Worm (Caenorhabditis elegans): ENCODE data around the gene dnj-8.

dnj-8 gene

DNA sequence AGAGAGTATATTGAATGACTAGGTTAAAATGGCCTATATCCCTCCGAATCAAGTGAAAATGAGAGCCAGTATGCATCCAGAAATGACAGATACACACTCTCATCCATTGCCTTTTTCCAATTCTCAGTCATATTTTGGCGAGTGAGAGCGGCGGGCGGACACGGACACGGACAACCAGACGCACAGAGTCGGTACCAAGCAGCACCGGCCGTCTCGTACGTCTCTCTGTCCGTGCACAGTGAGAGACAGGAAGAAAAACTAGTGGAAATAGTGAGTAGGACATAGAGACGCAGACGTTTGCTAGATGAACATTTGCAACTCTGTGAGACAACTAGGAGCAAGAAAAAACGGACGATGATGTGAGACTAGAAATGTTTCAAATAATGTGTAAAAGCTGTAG, 34.6 kb downstream of the dnj-8 start (continued):
- TF ChIP-seq mel-28 (tag; optimal IDR thresholded peaks at IDR 0.05; ENCODE audit: borderline replicate concordance), result no peak
- no peak for TF ChIP-seq unc-130 (GFP tag; optimal IDR thresholded peaks at IDR 0.05)
- TF ChIP-seq B0261.1 (tag; optimal IDR thresholded peaks at IDR 0.05), result no peak
- no peak for TF ChIP-seq repo-1 (tag; optimal IDR thresholded peaks at IDR 0.05)

- no peak for TF ChIP-seq T26A5.8 (tag; optimal IDR thresholded peaks at IDR 0.05)
- TF ChIP-seq cebp-1 (GFP tag; IDR thresholded peaks at IDR 0.05), result peak; percentile 55
- TF ChIP-seq cebp-1 (tag; optimal IDR thresholded peaks at IDR 0.05), result peak; percentile 79
- TF ChIP-seq ama-1 (optimal IDR thresholded peaks at IDR 0.05), result peak; percentile 12
- TF ChIP-seq ama-1 (GFP tag; optimal IDR thresholded peaks at IDR 0.05), result no peak
- TF ChIP-seq sea-2 (GFP tag; IDR thresholded peaks at IDR 0.05), result no peak
- TF ChIP-seq hmg-1.2 (GFP tag; IDR thresholded peaks at IDR 0.05), result peak; percentile 67; the same call in 1 of the 2 replicates
- TF ChIP-seq lin-35 (GFP tag; optimal IDR thresholded peaks at IDR 0.05), result no peak
- TF ChIP-seq ceh-100 (GFP tag; IDR thresholded peaks at IDR 0.05), result no peak
- TF ChIP-seq aptf-3 (GFP tag; IDR thresholded peaks at IDR 0.05), result no peak
- TF ChIP-seq dox-1 (GFP tag; IDR thresholded peaks at IDR 0.05), result 0 out of 2 replicates have a peak, but pooled peaks have one; percentile 27
- TF ChIP-seq ztf-26 (tag; optimal IDR thresholded peaks at IDR 0.05), result peak; percentile 73
- peak; percentile 80 for TF ChIP-seq lin-40 (tag; optimal IDR thresholded peaks at IDR 0.05)
Measured at ce11 chrII:6562203-6562867, 35.5 kb downstream of the dnj-8 start.

DNA sequence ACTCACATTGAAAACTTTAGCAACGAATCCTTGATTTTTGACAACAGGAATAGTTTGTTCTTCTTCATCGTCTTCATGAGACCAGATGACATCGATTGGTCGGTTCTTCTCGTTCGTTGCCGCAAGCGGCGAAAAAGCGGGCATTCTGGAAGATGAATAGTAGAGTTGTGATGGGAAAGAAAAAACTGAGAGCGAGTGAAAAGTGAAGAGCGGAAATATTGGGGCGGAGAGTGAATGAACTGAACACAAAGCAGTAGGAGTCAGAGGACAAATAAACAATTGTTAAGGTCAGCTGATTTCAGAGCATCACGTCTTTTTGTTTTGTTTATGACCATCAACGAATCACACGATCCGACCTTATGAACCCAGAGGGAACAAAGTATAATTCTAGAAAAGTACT, 36.6 kb downstream of the dnj-8 start, which contains the start of gene F18C5.10:
TSS of gene F18C5.10 (minus strand) at position 145 of the 400 bp plus-strand sequence.
- TF ChIP-seq let-526 (GFP tag; IDR thresholded peaks at IDR 0.05) (0 out of 2 replicates have a peak, but pooled peaks have one; percentile 47), hmg-1.2 (GFP tag; IDR thresholded peaks at IDR 0.05) (no peak), hrde-1 (tag; optimal IDR thresholded peaks at IDR 0.05; ENCODE audit: borderline replicate concordance) (no peak), sea-2 (GFP tag; IDR thresholded peaks at IDR 0.05) (no peak), ztf-18 (tag; optimal IDR thresholded peaks at IDR 0.05) (no peak), hmg-20 (GFP tag; IDR thresholded peaks at IDR 0.05) (no peak), hsf-1 (GFP tag; IDR thresholded peaks at IDR 0.05) (0 out of 2 replicates have a peak, but pooled peaks have one; percentile 47), ama-1 (optimal IDR thresholded peaks at IDR 0.05) (peak; percentile 89), ama-1 (GFP tag; optimal IDR thresholded peaks at IDR 0.05) (no peak), tlf-1 (GFP tag; optimal IDR thresholded peaks at IDR 0.05) (no peak), zim-3 (tag; optimal IDR thresholded peaks at IDR 0.05) (no peak), pbrm-1 (GFP tag; IDR thresholded peaks at IDR 0.05) (no peak; the same call in 1 of the 2 replicates), C06A6.2 (GFP tag; conservative IDR thresholded peaks at IDR 0.05) (no peak), cebp-1 (GFP tag; IDR thresholded peaks at IDR 0.05) (no peak), cebp-1 (tag; optimal IDR thresholded peaks at IDR 0.05) (peak; percentile 45), akir-1 (GFP tag; optimal IDR thresholded peaks at IDR 0.05) (no peak)

ce11 chrII:6560291-6560690, 37.6 kb downstream of the dnj-8 start:
- TF ChIP-seq repo-1 (tag; optimal IDR thresholded peaks at IDR 0.05), result no peak
- TF ChIP-seq D2030.7 (GFP tag; IDR thresholded peaks at IDR 0.05), result no peak
- TF ChIP-seq F57C9.4 (tag; optimal IDR thresholded peaks at IDR 0.05), result no peak
- no peak for TF ChIP-seq chd-7 (tag; optimal IDR thresholded peaks at IDR 0.05)
- TF ChIP-seq bed-1 (GFP tag; IDR thresholded peaks at IDR 0.05), result no peak
- no peak for TF ChIP-seq lin-54 (GFP tag; optimal IDR thresholded peaks at IDR 0.05)
- no peak for TF ChIP-seq F33H1.4 (GFP tag; IDR thresholded peaks at IDR 0.05)
- no peak for TF ChIP-seq tbx-9 (tag; optimal IDR thresholded peaks at IDR 0.05; ENCODE audit: borderline replicate concordance)
- no peak for TF ChIP-seq zim-3 (tag; optimal IDR thresholded peaks at IDR 0.05)
- TF ChIP-seq die-1 (tag; optimal IDR thresholded peaks at IDR 0.05), result no peak
- TF ChIP-seq snpc-1.1 (tag; optimal IDR thresholded peaks at IDR 0.05; ENCODE audit: insufficient read depth), result no peak
- TF ChIP-seq ztf-28 (GFP tag; IDR thresholded peaks at IDR 0.05), result no peak
- TF ChIP-seq ceh-27 (GFP tag; optimal IDR thresholded peaks at IDR 0.05), result no peak
- TF ChIP-seq bed-2 (GFP tag; IDR thresholded peaks at IDR 0.05), result no peak
- TF ChIP-seq gei-17 (GFP tag; optimal IDR thresholded peaks at IDR 0.05), result no peak
- TF ChIP-seq hsf-1 (GFP tag; IDR thresholded peaks at IDR 0.05), result no peak
- no peak for TF ChIP-seq snpc-4 (GFP tag; optimal IDR thresholded peaks at IDR 0.05)
- no peak for TF ChIP-seq snpc-4 (tag; optimal IDR thresholded peaks at IDR 0.05)
- no peak for TF ChIP-seq egrh-3 (GFP tag; IDR thresholded peaks at IDR 0.05)
- no peak for TF ChIP-seq egl-44 (GFP tag; IDR thresholded peaks at IDR 0.05)

Data from whole organism, young adult.